Fruit fly (Drosophila melanogaster) whole organism, prepupa: ENCODE data around the gene CG15773.

ENCODE experiments used
- CG15336 ChIP-seq: fragments of 200-800 bp; sonication (Bioruptor generic); IDR thresholded peaks from 2 replicates; pipeline ENCODE4 v1.3.6; 2022; ENCODE audit warnings: missing biosample characterization, missing genetic modification characterization
- CG3919 ChIP-seq: fragments of 200-800 bp; sonication (Bioruptor generic); optimal IDR thresholded peaks from 3 replicates; lab custom pipeline; 2016; ENCODE audit warnings: missing biosample characterization, missing genetic modification characterization
- CG6792 ChIP-seq: fragments of 200-800 bp; sonication (Bioruptor generic); optimal IDR thresholded peaks from 3 replicates; lab custom pipeline; 2016; ENCODE audit warnings: missing biosample characterization, missing genetic modification characterization
- CG6808 ChIP-seq: fragments of 200-800 bp; sonication (Bioruptor generic); optimal IDR thresholded peaks from 3 replicates; lab custom pipeline; 2017; ENCODE audit warnings: missing biosample characterization, missing genetic modification characterization, mild to moderate bottlenecking, moderate library complexity, missing genetic modification reagents
- CG9139 ChIP-seq: fragments of 200-800 bp; sonication (Bioruptor generic); optimal IDR thresholded peaks from 3 replicates; lab custom pipeline; 2017; ENCODE audit warnings: missing biosample characterization, mild to moderate bottlenecking, missing genetic modification characterization
- Hr38 ChIP-seq: sonication (Bioruptor generic); optimal IDR thresholded peaks from 2 replicates; lab custom pipeline; 2016; ENCODE audit warnings: missing biosample characterization, missing genetic modification characterization
- Hr39 ChIP-seq: fragments of 200-800 bp; sonication (Bioruptor generic); optimal IDR thresholded peaks from 2 replicates; lab custom pipeline; 2016; ENCODE audit warnings: missing biosample characterization, missing genetic modification characterization
- Hr4 ChIP-seq: fragments of 200-800 bp; sonication (Bioruptor generic); optimal IDR thresholded peaks from 3 replicates; lab custom pipeline; 2016; ENCODE audit warnings: missing biosample characterization, missing genetic modification characterization
- OdsH ChIP-seq: fragments of 200-800 bp; sonication (Bioruptor generic); optimal IDR thresholded peaks from 3 replicates; lab custom pipeline; 2016; ENCODE audit warnings: missing biosample characterization, missing genetic modification characterization
- Sox15 ChIP-seq: fragments of 200-800 bp; sonication (Bioruptor generic); optimal IDR thresholded peaks from 3 replicates; lab custom pipeline; 2016; ENCODE audit warnings: missing biosample characterization, missing genetic modification characterization
- cyc ChIP-seq: fragments of 200-800 bp; sonication (Bioruptor generic); optimal IDR thresholded peaks from 3 replicates; lab custom pipeline; 2016; ENCODE audit warnings: missing biosample characterization, missing genetic modification characterization
- dsx ChIP-seq: fragments of 200-800 bp; optimal IDR thresholded peaks from 3 replicates; lab custom pipeline; 2019; ENCODE audit warnings: missing biosample characterization, mild to moderate bottlenecking, missing genetic modification characterization, moderate library complexity; ENCODE audit not compliant: poor library complexity, severe bottlenecking
- salr ChIP-seq, 2 experiments: fragments of 200-800 bp; sonication (Bioruptor generic); optimal IDR thresholded peaks; 3 replicates each; lab custom pipeline; 2016 to 2018; ENCODE audit warnings: missing biosample characterization in 2 of 2, missing genetic modification characterization in 2 of 2, mild to moderate bottlenecking in 1 of 2
- svp ChIP-seq: fragments of 200-800 bp; sonication (Bioruptor generic); peaks from one replicate; lab custom pipeline; 2016; ENCODE audit warnings: missing biosample characterization, missing genetic modification characterization

DNA sequence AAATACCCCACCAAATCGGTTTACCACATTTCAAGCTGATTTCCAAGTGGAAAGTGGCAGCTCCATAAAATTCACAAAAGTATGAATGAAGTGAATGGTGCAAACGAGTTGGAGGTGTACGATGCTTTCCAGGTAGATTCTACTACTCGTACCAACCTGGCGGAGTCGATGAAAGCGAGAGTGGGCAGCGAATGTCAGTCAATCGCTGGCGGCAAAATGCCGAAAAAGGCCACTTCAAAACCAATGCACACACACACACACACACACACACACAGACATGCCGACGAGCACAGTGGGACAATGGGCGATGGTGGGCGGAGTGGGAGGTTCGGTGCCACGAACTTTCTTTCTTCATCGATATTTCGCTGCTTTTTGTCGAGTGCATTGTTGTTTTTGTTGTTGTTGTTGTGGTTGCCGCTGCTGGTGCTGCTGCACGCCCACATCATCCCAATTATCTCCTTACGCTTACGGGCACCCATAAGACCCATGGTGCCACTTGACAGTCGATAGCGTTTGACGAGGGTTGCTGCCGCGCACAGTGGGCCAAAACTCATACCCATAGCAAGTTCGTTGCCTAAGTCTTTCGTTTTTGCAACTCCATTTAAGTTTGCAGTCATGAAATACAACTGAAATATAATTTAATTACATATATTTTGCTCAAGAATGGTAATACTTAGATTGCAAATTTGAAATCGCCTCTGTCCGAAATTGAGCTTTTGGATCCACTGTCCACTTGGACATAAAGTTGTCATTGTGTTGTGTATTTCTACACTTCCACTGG is 50.9 kb downstream of the CG15773 start:
- TF ChIP-seq Hr38 (GFP tag; lab: Kevin White, UChicago): no peak
- peak; percentile 46 for TF ChIP-seq cyc (GFP tag; lab: Kevin White, UChicago)
- no peak for TF ChIP-seq dsx
- peak; percentile 79 for TF ChIP-seq CG6792 (GFP tag; lab: Kevin White, UChicago)
- peak; percentile 50 for TF ChIP-seq Sox15
- peak; percentile 35 for TF ChIP-seq CG6808 (GFP tag; lab: Kevin White, UChicago)
- TF ChIP-seq svp: peak; percentile 89
- peak; percentile 74 for TF ChIP-seq CG15336 (GFP tag; lab: Robert Waterston, UW)
- peak; percentile 11 to 13 for TF ChIP-seq salr (GFP tag; optimal IDR thresholded peaks at IDR 0.05; lab: Kevin White, UChicago)
- TF ChIP-seq CG9139: no peak
- TF ChIP-seq Hr39 (GFP tag; lab: Kevin White, UChicago): peak; percentile 68
- peak; percentile 70 for TF ChIP-seq OdsH (GFP tag; lab: Kevin White, UChicago)
- peak; percentile 78 for TF ChIP-seq Hr4 (GFP tag; lab: Kevin White, UChicago)
- TF ChIP-seq CG3919 (GFP tag; lab: Kevin White, UChicago): peak; percentile 72
